Fruit fly (Drosophila melanogaster) whole organism, wandering third instar larva: Measurements from ENCODE around the gene Oseg4.

Experiments used
- OdsH ChIP-seq: fragments of 200-800 bp; sonication (Bioruptor generic); optimal IDR thresholded peaks from 2 replicates; lab custom pipeline; 2016; ENCODE audit warnings: missing biosample characterization, mild to moderate bottlenecking, missing genetic modification characterization
- Rel ChIP-seq, 2 experiments: fragments of 200-800 bp; sonication (Bioruptor generic) in 1 of 2; optimal IDR thresholded peaks; 2 replicates in 1 of 2; 3 replicates in 1 of 2; lab custom pipeline; 2016 to 2019; ENCODE audit warnings: mild to moderate bottlenecking in 2 of 2, missing biosample characterization in 2 of 2, missing genetic modification characterization in 2 of 2, moderate library complexity in 1 of 2
- dl ChIP-seq, 2 experiments: fragments of 175-275, 200-275 bp in 1 of 2; fragments of 200-275 bp in 1 of 2; sonication (Bioruptor generic); optimal IDR thresholded peaks; lab custom pipeline; 2018; ENCODE audit warnings: mild to moderate bottlenecking in 2 of 2, missing biosample characterization in 2 of 2, missing genetic modification characterization in 2 of 2, moderate library complexity in 2 of 2; ENCODE audit not compliant: partially characterized antibody in 2 of 2, insufficient read depth in 1 of 2

DNA sequence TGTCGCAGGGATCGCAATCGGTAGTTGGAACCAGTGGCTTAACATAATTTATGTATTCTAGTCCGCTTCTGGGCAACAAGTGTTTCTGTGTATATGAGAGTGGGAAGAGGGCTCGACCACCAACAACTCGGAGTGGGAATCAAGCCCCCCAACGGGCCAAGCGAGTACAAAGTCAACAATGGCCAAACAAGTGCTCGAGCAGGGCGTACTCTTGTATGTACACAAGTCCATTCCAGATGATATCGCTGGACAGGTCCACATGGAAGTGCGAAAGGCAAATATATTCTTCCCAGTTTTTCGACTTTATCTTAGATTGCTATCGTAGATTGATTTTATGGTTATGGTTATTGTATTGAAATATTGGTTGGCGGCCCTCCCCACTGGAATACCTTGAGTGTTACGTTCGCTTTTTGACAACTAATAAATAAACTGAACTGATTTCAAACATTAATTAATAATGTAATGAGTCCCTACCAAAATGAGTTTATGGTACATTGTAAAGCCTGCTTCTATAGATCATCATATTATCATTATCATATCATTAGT is 7.1 kb upstream of the Oseg4 start:
- TF ChIP-seq Rel (GFP tag; optimal IDR thresholded peaks at IDR 0.05; lab: Kevin White, UChicago), result no peak
- TF ChIP-seq Rel (tag; optimal IDR thresholded peaks at IDR 0.05; lab: Kevin White, UChicago), result no peak
- TF ChIP-seq OdsH (GFP tag; lab: Kevin White, UChicago), result no peak
- TF ChIP-seq dl (GFP tag; optimal IDR thresholded peaks at IDR 0.05; lab: Kevin White, UChicago; ENCODE audit: insufficient read depth in 1 of 2, partially characterized antibody in 2 of 2), result no peak
